Fruit fly (Drosophila melanogaster) whole organism, embryonic: Measurements from ENCODE around the gene CG2652.

Source experiments
- CG10543 ChIP-seq: fragments of 200-800 bp; sonication (Bioruptor generic); optimal IDR thresholded peaks from 3 replicates; lab custom pipeline; 2017; ENCODE audit warnings: missing biosample characterization, mild to moderate bottlenecking, missing genetic modification characterization, moderate library complexity
- CG10979 ChIP-seq: fragments of 200-800 bp; sonication (Bioruptor generic); optimal IDR thresholded peaks from 2 replicates; lab custom pipeline; 2018; ENCODE audit warnings: missing biosample characterization, mild to moderate bottlenecking, missing genetic modification characterization, moderate library complexity
- CG12104 ChIP-seq: fragments of 200-800 bp; sonication (Bioruptor generic); optimal IDR thresholded peaks from 3 replicates; lab custom pipeline; 2016; ENCODE audit warnings: missing biosample characterization, missing genetic modification characterization
- CG12744 ChIP-seq: fragments of 200-800 bp; sonication (Bioruptor generic); optimal IDR thresholded peaks from 2 replicates; lab custom pipeline; 2016; ENCODE audit warnings: missing biosample characterization, missing genetic modification characterization
- CG12769 ChIP-seq: fragments of 200-800 bp; sonication (Bioruptor generic); optimal IDR thresholded peaks from 2 replicates; lab custom pipeline; 2019; ENCODE audit warnings: missing biosample characterization, mild to moderate bottlenecking, missing genetic modification characterization, moderate library complexity
- CG14441 ChIP-seq: fragments of 200-800 bp; sonication (Bioruptor generic); IDR thresholded peaks from 2 replicates; pipeline ENCODE4 v1.3.6; 2022; ENCODE audit warnings: missing biosample characterization, missing genetic modification characterization
- CG15601 ChIP-seq: fragments of 200-800 bp; sonication (Bioruptor generic); optimal IDR thresholded peaks from 3 replicates; lab custom pipeline; 2019; ENCODE audit warnings: missing biosample characterization, mild to moderate bottlenecking, missing genetic modification characterization, moderate library complexity
- CG1602 ChIP-seq: fragments of 200-800 bp; sonication (Bioruptor generic); optimal IDR thresholded peaks from 3 replicates; lab custom pipeline; 2016; ENCODE audit warnings: missing biosample characterization, missing genetic modification characterization
- CG16779 ChIP-seq: fragments of 200-800 bp; sonication (Bioruptor generic); IDR thresholded peaks from 2 replicates; pipeline ENCODE4 v1.3.6; 2022; ENCODE audit warnings: missing biosample characterization, missing genetic modification characterization
- CG16815 ChIP-seq: fragments of 200-800 bp; sonication (Bioruptor generic); optimal IDR thresholded peaks from 3 replicates; lab custom pipeline; 2017; ENCODE audit warnings: missing biosample characterization, mild to moderate bottlenecking, missing genetic modification characterization
- CG16863 ChIP-seq: fragments of 200-800 bp; sonication (Bioruptor generic); optimal IDR thresholded peaks from 3 replicates; lab custom pipeline; 2016; ENCODE audit warnings: missing biosample characterization, missing genetic modification characterization
- CG17328 ChIP-seq: fragments of 200-800 bp; sonication (Bioruptor generic); IDR thresholded peaks from 2 replicates; pipeline ENCODE4 v1.3.6; 2022; ENCODE audit warnings: missing biosample characterization, missing genetic modification characterization
- CG17568 ChIP-seq: fragments of 200-800 bp; sonication (Bioruptor generic); optimal IDR thresholded peaks from 2 replicates; lab custom pipeline; 2018; ENCODE audit warnings: missing biosample characterization, mild to moderate bottlenecking, missing genetic modification characterization, moderate library complexity
- CG2202 ChIP-seq: fragments of 200-800 bp; sonication (Bioruptor generic); optimal IDR thresholded peaks from 2 replicates; lab custom pipeline; 2018; ENCODE audit warnings: missing biosample characterization, mild to moderate bottlenecking, missing genetic modification characterization
- CG2889 ChIP-seq: fragments of 200-800 bp; sonication (Bioruptor generic); IDR thresholded peaks from 3 replicates; pipeline ENCODE4 v1.3.6; 2022; ENCODE audit warnings: missing biosample characterization, missing genetic modification characterization
- CG3407 ChIP-seq: fragments of 200-800 bp; sonication (Bioruptor generic); optimal IDR thresholded peaks from 2 replicates; lab custom pipeline; 2018; ENCODE audit warnings: missing biosample characterization, mild to moderate bottlenecking, missing genetic modification characterization
- CG4730 ChIP-seq: fragments of 200-800 bp; sonication (Bioruptor generic); IDR thresholded peaks from 2 replicates; pipeline ENCODE4 v1.3.6; 2022; ENCODE audit warnings: missing biosample characterization, missing genetic modification characterization
- CG6813 ChIP-seq: fragments of 200-800 bp; sonication (Bioruptor generic); optimal IDR thresholded peaks from 2 replicates; lab custom pipeline; 2017; ENCODE audit warnings: missing biosample characterization, missing genetic modification characterization, mild to moderate bottlenecking, moderate library complexity, missing genetic modification reagents
- CG7556 ChIP-seq: fragments of 200-800 bp; sonication (Bioruptor generic); optimal IDR thresholded peaks from 2 replicates; lab custom pipeline; 2017; ENCODE audit warnings: missing biosample characterization, mild to moderate bottlenecking, missing genetic modification characterization
- CG8089 ChIP-seq: fragments of 200-800 bp; sonication (Bioruptor generic); optimal IDR thresholded peaks from 3 replicates; lab custom pipeline; 2016; ENCODE audit warnings: missing biosample characterization, missing genetic modification characterization
- CG8924 ChIP-seq: fragments of 200-800 bp; optimal IDR thresholded peaks from 3 replicates; lab custom pipeline; 2019; ENCODE audit warnings: missing biosample characterization, mild to moderate bottlenecking, missing genetic modification characterization, moderate library complexity
- CG9437 ChIP-seq: fragments of 200-800 bp; sonication (Bioruptor generic); optimal IDR thresholded peaks from 2 replicates; lab custom pipeline; 2018; ENCODE audit warnings: missing biosample characterization, mild to moderate bottlenecking, missing genetic modification characterization
- Camta ChIP-seq: fragments of 200-800 bp; sonication (Bioruptor generic); optimal IDR thresholded peaks from 2 replicates; lab custom pipeline; 2016; ENCODE audit warnings: missing biosample characterization, missing genetic modification characterization
- Ets97D ChIP-seq: fragments of 200-800 bp; sonication (Bioruptor generic); optimal IDR thresholded peaks from 3 replicates; lab custom pipeline; 2016; ENCODE audit warnings: missing biosample characterization, missing genetic modification characterization
- Fer3 ChIP-seq: fragments of 200-800 bp; sonication (Bioruptor generic); optimal IDR thresholded peaks from 2 replicates; lab custom pipeline; 2018; ENCODE audit warnings: missing biosample characterization, mild to moderate bottlenecking, missing genetic modification characterization, moderate library complexity
- Jarid2 ChIP-seq: fragments of 200-800 bp; sonication (Bioruptor generic); optimal IDR thresholded peaks from 3 replicates; lab custom pipeline; 2017; ENCODE audit warnings: mild to moderate bottlenecking, missing biosample characterization, missing genetic modification reagents, missing genetic modification characterization
- Lim3 ChIP-seq: fragments of 200-800 bp; sonication (Bioruptor generic); IDR thresholded peaks from 2 replicates; pipeline ENCODE4 v1.3.6; 2022; ENCODE audit warnings: missing biosample characterization, missing genetic modification characterization
- PHDP ChIP-seq: fragments of 200-800 bp; sonication (Bioruptor generic); optimal IDR thresholded peaks from 3 replicates; lab custom pipeline; 2018; ENCODE audit warnings: missing biosample characterization, mild to moderate bottlenecking, missing genetic modification characterization, moderate library complexity
- Ravus ChIP-seq: fragments of 200-800 bp; sonication (Bioruptor generic); IDR thresholded peaks from 2 replicates; pipeline ENCODE4 v1.3.6; 2022; ENCODE audit warnings: missing biosample characterization, missing genetic modification characterization
- Rx ChIP-seq: fragments of 200-800 bp; sonication (Bioruptor generic); IDR thresholded peaks from 2 replicates; pipeline ENCODE4 v1.3.6; 2022; ENCODE audit warnings: missing biosample characterization, missing genetic modification characterization
- Sox100B ChIP-seq: fragments of 200-800 bp; sonication (Bioruptor generic); optimal IDR thresholded peaks from 3 replicates; lab custom pipeline; 2018; ENCODE audit warnings: missing biosample characterization, mild to moderate bottlenecking, missing genetic modification characterization
- Stat92E ChIP-seq, 3 experiments: fragments of >200 bp in 2 of 3; fragments of 200-800 bp in 1 of 3; sonication (Bioruptor generic) in 1 of 3; optimal IDR thresholded peaks; 2 replicates each; lab custom pipeline; 2017 to 2019; ENCODE audit warnings: missing biosample characterization in 3 of 3, missing genetic modification characterization in 3 of 3, mild to moderate bottlenecking in 1 of 3, moderate library complexity in 1 of 3
- YL-1 ChIP-seq: fragments of 200-800 bp; sonication (Bioruptor generic); optimal IDR thresholded peaks from 3 replicates; lab custom pipeline; 2017; ENCODE audit warnings: missing biosample characterization, mild to moderate bottlenecking, missing genetic modification characterization
- chm ChIP-seq: fragments of 200-800 bp; sonication (Bioruptor generic); IDR thresholded peaks from 2 replicates; pipeline ENCODE4 v1.3.6; 2022; ENCODE audit warnings: missing biosample characterization, missing genetic modification characterization
- danr ChIP-seq: fragments of 200-800 bp; sonication (Bioruptor generic); IDR thresholded peaks from 2 replicates; pipeline ENCODE4 v1.3.6; 2022; ENCODE audit warnings: missing biosample characterization, missing genetic modification characterization
- disco-r ChIP-seq: fragments of 200-800 bp; sonication (Bioruptor generic); optimal IDR thresholded peaks from 2 replicates; lab custom pipeline; 2016; ENCODE audit warnings: missing biosample characterization, missing genetic modification characterization
- ems ChIP-seq: fragments of 200-800 bp; sonication (Bioruptor generic); optimal IDR thresholded peaks from 3 replicates; lab custom pipeline; 2016; ENCODE audit warnings: missing biosample characterization, missing genetic modification characterization
- gcm ChIP-seq: fragments of 200-800 bp; sonication (Bioruptor generic); optimal IDR thresholded peaks from 2 replicates; lab custom pipeline; 2019; ENCODE audit warnings: missing biosample characterization, mild to moderate bottlenecking, missing genetic modification characterization, moderate library complexity
- grn ChIP-seq: fragments of 200-800 bp; sonication (Bioruptor generic); optimal IDR thresholded peaks from 3 replicates; lab custom pipeline; 2017; ENCODE audit warnings: missing biosample characterization, missing genetic modification characterization
- gsb ChIP-seq: fragments of 200-800 bp; sonication (Bioruptor generic); IDR thresholded peaks from 2 replicates; pipeline ENCODE4 v1.3.6; 2022; ENCODE audit warnings: missing biosample characterization, missing genetic modification characterization
- hbn ChIP-seq: fragments of 200-800 bp; sonication (Bioruptor generic); IDR thresholded peaks from 2 replicates; pipeline ENCODE4 v1.3.6; 2022; ENCODE audit warnings: missing biosample characterization, missing genetic modification characterization; ENCODE audit not compliant: partially characterized antibody
- jumu ChIP-seq: fragments of 200-800 bp; sonication (Bioruptor generic); optimal IDR thresholded peaks from 3 replicates; lab custom pipeline; 2016; ENCODE audit warnings: missing biosample characterization, missing genetic modification characterization
- otp ChIP-seq: fragments of 200-800 bp; sonication (Bioruptor generic); IDR thresholded peaks from 3 replicates; pipeline ENCODE4, ENCODE4 v1.3.6; 2022; ENCODE audit warnings: missing biosample characterization, missing genetic modification characterization
- pros ChIP-seq: fragments of 200-800 bp; sonication (Bioruptor generic); optimal IDR thresholded peaks from 3 replicates; lab custom pipeline; 2019; ENCODE audit warnings: missing biosample characterization, mild to moderate bottlenecking, missing genetic modification characterization, moderate library complexity
- sens-2 ChIP-seq: fragments of 200-800 bp; sonication (Bioruptor generic); IDR thresholded peaks from 2 replicates; pipeline ENCODE4 v1.3.6; 2022; ENCODE audit warnings: missing biosample characterization, missing genetic modification characterization
- sisA ChIP-seq: fragments of 200-800 bp; sonication (Bioruptor generic); IDR thresholded peaks from 2 replicates; pipeline ENCODE4 v1.3.6; 2022; ENCODE audit warnings: missing biosample characterization, missing genetic modification characterization
- slou ChIP-seq: fragments of 200-800 bp; sonication (Bioruptor generic); optimal IDR thresholded peaks from 3 replicates; lab custom pipeline; 2016; ENCODE audit warnings: missing biosample characterization, missing genetic modification characterization
- wdn ChIP-seq: fragments of 200-800 bp; sonication (Bioruptor generic); IDR thresholded peaks from 2 replicates; pipeline ENCODE4 v1.3.6; 2022; ENCODE audit warnings: missing biosample characterization, missing genetic modification characterization
- wor ChIP-seq: fragments of 200-800 bp; sonication (Bioruptor generic); IDR thresholded peaks from 2 replicates; pipeline ENCODE4 v1.3.6; 2022; ENCODE audit warnings: missing biosample characterization, missing genetic modification characterization
- z ChIP-seq: fragments of 200-800 bp; sonication (Bioruptor generic); IDR thresholded peaks from 3 replicates; pipeline ENCODE4 v1.3.6; 2022; ENCODE audit warnings: missing biosample characterization, missing genetic modification characterization
- zfh1 ChIP-seq: fragments of 200-800 bp; sonication (Bioruptor generic); IDR thresholded peaks from 3 replicates; pipeline ENCODE4 v1.3.6; 2022; ENCODE audit warnings: missing biosample characterization, missing genetic modification characterization

The CG2652 gene

dm6 chrX:2647472-2647883 lies 35.3 kb downstream of the CG2652 start (continued):
- TF ChIP-seq CG12744 (GFP tag; lab: Kevin White, UChicago) (peak; percentile 38), gsb (no peak), CG2889 (GFP tag; lab: Robert Waterston, UW) (no peak), jumu (GFP tag; lab: Kevin White, UChicago) (peak; percentile 49), pros (GFP tag; lab: Kevin White, UChicago) (no peak), z (GFP tag; lab: Robert Waterston, UW) (no peak), Stat92E (GFP tag; optimal IDR thresholded peaks at IDR 0.05; lab: Kevin White, UChicago) (no peak), CG8924 (tag; lab: Kevin White, UChicago) (peak; percentile 73), CG8089 (no peak), otp (0 out of 3 replicates have a peak, but pooled peaks have one; percentile 53), CG16779 (GFP tag; lab: Robert Waterston, UW) (no peak), chm (peak; percentile 58), zfh1 (GFP tag; lab: Robert Waterston, UW) (0 out of 3 replicates have a peak, but pooled peaks have one; percentile 61), sens-2 (GFP tag; lab: Robert Waterston, UW) (0 out of 2 replicates have a peak, but pooled peaks have one; percentile 21), slou (GFP tag; lab: Kevin White, UChicago) (peak; percentile 11), gcm (GFP tag; lab: Kevin White, UChicago) (peak; percentile 50), hbn (GFP tag; lab: Robert Waterston, UW) (no peak), CG16815 (peak; percentile 24), CG16863 (GFP tag; lab: Kevin White, UChicago) (peak; percentile 74), danr (peak; percentile 22; the same call in 1 of the 2 replicates), Jarid2 (GFP tag; lab: Kevin White, UChicago) (no peak), CG12769 (peak; percentile 83), Ets97D (no peak), Ravus (no peak), CG10979 (tag; lab: Kevin White, UChicago) (peak; percentile 63), CG6813 (peak; percentile 60), PHDP (tag; lab: Kevin White, UChicago) (peak; percentile 71), grn (GFP tag; lab: Kevin White, UChicago) (no peak), Lim3 (GFP tag; lab: Robert Waterston, UW) (no peak), Rx (GFP tag; lab: Robert Waterston, UW) (0 out of 2 replicates have a peak, but pooled peaks have one; percentile 40), ems (GFP tag; lab: Kevin White, UChicago) (peak; percentile 54), CG9437 (GFP tag; lab: Kevin White, UChicago) (no peak), CG7556 (peak; percentile 49), Camta (GFP tag; lab: Kevin White, UChicago) (peak; percentile 31), CG3407 (GFP tag; lab: Kevin White, UChicago) (peak; percentile 29), CG10543 (peak; percentile 61), sisA (GFP tag; lab: Robert Waterston, UW) (peak; percentile 54; the same call in 1 of the 2 replicates), CG15601 (tag; lab: Kevin White, UChicago) (peak; percentile 33), wdn (GFP tag; lab: Robert Waterston, UW) (no peak), Sox100B (GFP tag; lab: Kevin White, UChicago) (peak; percentile 54), CG17328 (GFP tag; lab: Robert Waterston, UW) (no peak), CG2202 (tag; lab: Kevin White, UChicago) (no peak), YL-1 (GFP tag; lab: Kevin White, UChicago) (no peak), CG4730 (GFP tag; lab: Robert Waterston, UW) (no peak), CG12104 (GFP tag; lab: Kevin White, UChicago) (peak; percentile 28), Fer3 (tag; lab: Kevin White, UChicago) (peak; percentile 65), CG1602 (GFP tag; lab: Kevin White, UChicago) (peak; percentile 43), CG14441 (GFP tag; lab: Robert Waterston, UW) (peak; percentile 51), CG17568 (peak; percentile 53), wor (peak; percentile 46; the same call in 1 of the 2 replicates), disco-r (GFP tag; lab: Kevin White, UChicago) (peak; percentile 51)
